Fruit fly (Drosophila melanogaster) whole organism, prepupa: ENCODE measurements around the gene osp.

ENCODE experiments used
- Blimp-1 ChIP-seq: fragments of 200-800 bp; sonication (Bioruptor generic); optimal IDR thresholded peaks from 3 replicates; lab custom pipeline; 2017; ENCODE audit warnings: missing biosample characterization, missing genetic modification characterization, mild to moderate bottlenecking, moderate library complexity, missing genetic modification reagents
- CG10631 ChIP-seq: fragments of 200-800 bp; sonication (Bioruptor generic); optimal IDR thresholded peaks from 2 replicates; lab custom pipeline; 2016; ENCODE audit warnings: missing biosample characterization, missing genetic modification characterization
- CG10669 ChIP-seq: fragments of 200-800 bp; sonication (Bioruptor generic); optimal IDR thresholded peaks from 3 replicates; lab custom pipeline; 2018; ENCODE audit warnings: missing biosample characterization, mild to moderate bottlenecking, missing genetic modification characterization, moderate library complexity
- CG11294 ChIP-seq: fragments of 200-800 bp; sonication (Bioruptor generic); IDR thresholded peaks from 2 replicates; pipeline ENCODE4 v1.3.6; 2022; ENCODE audit warnings: missing biosample characterization, missing genetic modification characterization
- CG11902 ChIP-seq: fragments of 200-800 bp; sonication (Bioruptor generic); optimal IDR thresholded peaks from 3 replicates; lab custom pipeline; 2016; ENCODE audit warnings: missing biosample characterization, missing genetic modification characterization
- CG3032 ChIP-seq: fragments of 200-800 bp; optimal IDR thresholded peaks from 2 replicates; lab custom pipeline; 2019; ENCODE audit warnings: missing biosample characterization, mild to moderate bottlenecking, missing genetic modification characterization, moderate library complexity
- CG32006 ChIP-seq: fragments of 200-800 bp; sonication (Bioruptor generic); optimal IDR thresholded peaks from 3 replicates; lab custom pipeline; 2017; ENCODE audit warnings: missing biosample characterization, mild to moderate bottlenecking, missing genetic modification characterization
- CG34406 ChIP-seq: fragments of 200-800 bp; sonication (Bioruptor generic); optimal IDR thresholded peaks from 3 replicates; lab custom pipeline; 2016; ENCODE audit warnings: missing biosample characterization, missing genetic modification characterization
- CG3919 ChIP-seq: fragments of 200-800 bp; sonication (Bioruptor generic); optimal IDR thresholded peaks from 3 replicates; lab custom pipeline; 2016; ENCODE audit warnings: missing biosample characterization, missing genetic modification characterization
- CG6163 ChIP-seq: fragments of 200-800 bp; sonication (Bioruptor generic); IDR thresholded peaks from 3 replicates; pipeline ENCODE4 v1.3.6; 2022; ENCODE audit warnings: missing biosample characterization, missing genetic modification characterization
- CG6276 ChIP-seq: fragments of 200-800 bp; sonication (Bioruptor generic); optimal IDR thresholded peaks from 2 replicates; lab custom pipeline; 2017; ENCODE audit warnings: missing biosample characterization, mild to moderate bottlenecking, missing genetic modification characterization
- CG6792 ChIP-seq: fragments of 200-800 bp; sonication (Bioruptor generic); optimal IDR thresholded peaks from 3 replicates; lab custom pipeline; 2016; ENCODE audit warnings: missing biosample characterization, missing genetic modification characterization
- CG6808 ChIP-seq: fragments of 200-800 bp; sonication (Bioruptor generic); optimal IDR thresholded peaks from 3 replicates; lab custom pipeline; 2017; ENCODE audit warnings: missing biosample characterization, missing genetic modification characterization, mild to moderate bottlenecking, moderate library complexity, missing genetic modification reagents
- CG6854 ChIP-seq: fragments of 200-800 bp; sonication (Bioruptor generic); optimal IDR thresholded peaks from 2 replicates; lab custom pipeline; 2017; ENCODE audit warnings: missing biosample characterization, mild to moderate bottlenecking, missing genetic modification characterization
- CG7368 ChIP-seq: fragments of 200-800 bp; sonication (Bioruptor generic); optimal IDR thresholded peaks from 3 replicates; lab custom pipeline; 2016; ENCODE audit warnings: missing biosample characterization, missing genetic modification characterization
- CG8119 ChIP-seq: fragments of 200-800 bp; sonication (Bioruptor generic); IDR thresholded peaks from 3 replicates; pipeline ENCODE4 v1.3.6; 2022; ENCODE audit warnings: missing biosample characterization, missing genetic modification characterization
- CG8632 ChIP-seq: fragments of 200-800 bp; sonication (Bioruptor generic); optimal IDR thresholded peaks from 3 replicates; lab custom pipeline; 2016; ENCODE audit warnings: missing biosample characterization, missing genetic modification characterization
- CG9139 ChIP-seq: fragments of 200-800 bp; sonication (Bioruptor generic); optimal IDR thresholded peaks from 3 replicates; lab custom pipeline; 2017; ENCODE audit warnings: missing biosample characterization, mild to moderate bottlenecking, missing genetic modification characterization
- Eip75B ChIP-seq: fragments of 200-800 bp; sonication (Bioruptor generic); optimal IDR thresholded peaks from 3 replicates; lab custom pipeline; 2016; ENCODE audit warnings: missing biosample characterization, missing genetic modification characterization
- Eip93F ChIP-seq: fragments of 200-800 bp; sonication (Bioruptor generic); optimal IDR thresholded peaks from 2 replicates; lab custom pipeline; 2016; ENCODE audit warnings: missing biosample characterization, mild to moderate bottlenecking, missing genetic modification characterization
- Ets21C ChIP-seq: fragments of 200-800 bp; sonication (Bioruptor generic); optimal IDR thresholded peaks from 3 replicates; lab custom pipeline; 2016; ENCODE audit warnings: missing biosample characterization, missing genetic modification characterization
- Ets96B ChIP-seq: fragments of 200-800 bp; optimal IDR thresholded peaks from 2 replicates; lab custom pipeline; 2019; ENCODE audit warnings: missing biosample characterization, mild to moderate bottlenecking, missing genetic modification characterization, moderate library complexity
- Gug ChIP-seq: fragments of 200-800 bp; sonication (Bioruptor generic); IDR thresholded peaks from 2 replicates; pipeline ENCODE4 v1.3.6; 2022; ENCODE audit warnings: missing biosample characterization, missing genetic modification characterization
- Hr38 ChIP-seq: sonication (Bioruptor generic); optimal IDR thresholded peaks from 2 replicates; lab custom pipeline; 2016; ENCODE audit warnings: missing biosample characterization, missing genetic modification characterization
- Hr39 ChIP-seq: fragments of 200-800 bp; sonication (Bioruptor generic); optimal IDR thresholded peaks from 2 replicates; lab custom pipeline; 2016; ENCODE audit warnings: missing biosample characterization, missing genetic modification characterization
- Hr4 ChIP-seq: fragments of 200-800 bp; sonication (Bioruptor generic); optimal IDR thresholded peaks from 3 replicates; lab custom pipeline; 2016; ENCODE audit warnings: missing biosample characterization, missing genetic modification characterization
- Lpt ChIP-seq: fragments of 200-800 bp; sonication (Bioruptor generic); optimal IDR thresholded peaks from 3 replicates; lab custom pipeline; 2016; ENCODE audit warnings: missing biosample characterization, missing genetic modification characterization
- Met ChIP-seq: fragments of 200-800 bp; sonication (Bioruptor generic); optimal IDR thresholded peaks from 3 replicates; lab custom pipeline; 2016; ENCODE audit warnings: missing biosample characterization, missing genetic modification characterization
- OdsH ChIP-seq: fragments of 200-800 bp; sonication (Bioruptor generic); optimal IDR thresholded peaks from 3 replicates; lab custom pipeline; 2016; ENCODE audit warnings: missing biosample characterization, missing genetic modification characterization
- Smox ChIP-seq: fragments of 200-800 bp; sonication (Bioruptor generic); optimal IDR thresholded peaks from 3 replicates; lab custom pipeline; 2016; ENCODE audit warnings: missing biosample characterization, missing genetic modification characterization
- Sox102F ChIP-seq: fragments of 200-800 bp; sonication (Bioruptor generic); optimal IDR thresholded peaks from 2 replicates; lab custom pipeline; 2016; ENCODE audit warnings: missing biosample characterization, mild to moderate bottlenecking, missing genetic modification characterization
- Sox14 ChIP-seq: fragments of 200-800 bp; sonication (Bioruptor generic); optimal IDR thresholded peaks from 3 replicates; lab custom pipeline; 2016; ENCODE audit warnings: missing biosample characterization, missing genetic modification characterization
- Sox15 ChIP-seq: fragments of 200-800 bp; sonication (Bioruptor generic); optimal IDR thresholded peaks from 3 replicates; lab custom pipeline; 2016; ENCODE audit warnings: missing biosample characterization, missing genetic modification characterization
- achi ChIP-seq: fragments of 200-800 bp; sonication (Bioruptor generic); optimal IDR thresholded peaks from 3 replicates; lab custom pipeline; 2016; ENCODE audit warnings: missing biosample characterization, missing genetic modification characterization
- cyc ChIP-seq: fragments of 200-800 bp; sonication (Bioruptor generic); optimal IDR thresholded peaks from 3 replicates; lab custom pipeline; 2016; ENCODE audit warnings: missing biosample characterization, missing genetic modification characterization
- dac ChIP-seq: fragments of 200-800 bp; sonication (Bioruptor generic); optimal IDR thresholded peaks from 2 replicates; lab custom pipeline; 2017; ENCODE audit warnings: missing biosample characterization, mild to moderate bottlenecking, missing genetic modification characterization
- eg ChIP-seq: fragments of 200-800 bp; sonication (Bioruptor generic); IDR thresholded peaks from 3 replicates; pipeline ENCODE4 v1.3.6; 2022; ENCODE audit warnings: missing biosample characterization, missing genetic modification characterization
- esn ChIP-seq: fragments of 200-800 bp; sonication (Bioruptor generic); optimal IDR thresholded peaks from 2 replicates; lab custom pipeline; 2016; ENCODE audit warnings: missing biosample characterization, mild to moderate bottlenecking, missing genetic modification characterization, moderate library complexity
- fd59A ChIP-seq: fragments of 200-800 bp; sonication (Bioruptor generic); optimal IDR thresholded peaks from 2 replicates; lab custom pipeline; 2017; ENCODE audit warnings: missing biosample characterization, mild to moderate bottlenecking, missing genetic modification characterization, missing genetic modification reagents
- fd85E ChIP-seq: fragments of 200-800 bp; sonication (Bioruptor generic); optimal IDR thresholded peaks from 3 replicates; lab custom pipeline; 2016; ENCODE audit warnings: missing biosample characterization, missing genetic modification characterization
- fkh ChIP-seq: fragments of 200-800 bp; sonication (Bioruptor generic); optimal IDR thresholded peaks from 3 replicates; lab custom pipeline; 2017; ENCODE audit warnings: missing biosample characterization, mild to moderate bottlenecking, missing genetic modification characterization, moderate library complexity
- lz ChIP-seq: fragments of 200-800 bp; sonication (Bioruptor generic); optimal IDR thresholded peaks from 3 replicates; lab custom pipeline; 2016; ENCODE audit warnings: missing biosample characterization, missing genetic modification characterization
- net ChIP-seq: fragments of 200-800 bp; sonication (Bioruptor generic); optimal IDR thresholded peaks from 3 replicates; lab custom pipeline; 2016; ENCODE audit warnings: missing biosample characterization, missing genetic modification characterization
- pdm3 ChIP-seq: fragments of 200-800 bp; sonication (Bioruptor generic); optimal IDR thresholded peaks from 3 replicates; lab custom pipeline; 2016; ENCODE audit warnings: missing biosample characterization, missing genetic modification characterization
- salr ChIP-seq, 2 experiments: fragments of 200-800 bp; sonication (Bioruptor generic); optimal IDR thresholded peaks; 3 replicates each; lab custom pipeline; 2016 to 2018; ENCODE audit warnings: missing biosample characterization in 2 of 2, missing genetic modification characterization in 2 of 2, mild to moderate bottlenecking in 1 of 2
- spab ChIP-seq: fragments of 200-800 bp; sonication (Bioruptor generic); optimal IDR thresholded peaks from 2 replicates; lab custom pipeline; 2017; ENCODE audit warnings: missing biosample characterization, mild to moderate bottlenecking, missing genetic modification characterization, missing genetic modification reagents
- topi ChIP-seq: fragments of 200-800 bp; sonication (Bioruptor generic); optimal IDR thresholded peaks from 3 replicates; lab custom pipeline; 2016; ENCODE audit warnings: missing biosample characterization, missing genetic modification characterization
- vri ChIP-seq: fragments of 200-800 bp; sonication (Bioruptor generic); optimal IDR thresholded peaks from 3 replicates; lab custom pipeline; 2016; ENCODE audit warnings: missing biosample characterization, mild to moderate bottlenecking, missing genetic modification characterization

Gene osp

DNA sequence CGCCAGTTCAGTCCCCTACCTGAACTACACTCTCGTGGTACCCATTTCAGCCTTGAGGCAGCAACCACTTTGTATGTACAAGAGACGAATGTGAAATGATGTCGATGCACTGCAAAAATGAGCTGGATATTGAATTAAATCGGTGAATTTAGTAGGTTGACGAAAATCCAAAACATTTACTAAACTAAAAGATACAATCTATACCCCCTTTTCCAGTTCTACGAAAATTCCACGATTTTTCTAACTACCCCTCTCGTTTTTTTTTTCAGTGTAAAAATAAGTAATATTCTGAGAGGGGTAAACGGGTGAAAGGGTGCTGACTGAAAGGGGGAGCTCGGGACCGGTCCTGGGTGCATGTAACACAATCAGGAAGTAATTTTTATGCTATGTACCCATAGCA is 67.0 kb downstream of the osp start (continued):
- TF ChIP-seq CG7368 (GFP tag; lab: Kevin White, UChicago) (peak; percentile 88), CG10631 (peak; percentile 94), CG8119 (GFP tag; lab: Robert Waterston, UW) (peak; percentile 87), CG3919 (GFP tag; lab: Kevin White, UChicago) (peak; percentile 96), Smox (GFP tag; lab: Kevin White, UChicago) (peak; percentile 78), Eip75B (GFP tag; lab: Kevin White, UChicago) (peak; percentile 97), OdsH (GFP tag; lab: Kevin White, UChicago) (peak; percentile 94), topi (GFP tag; lab: Kevin White, UChicago) (peak; percentile 90), Sox102F (GFP tag; lab: Kevin White, UChicago) (peak; percentile 83), Sox15 (GFP tag; lab: Kevin White, UChicago) (peak; percentile 79), fkh (GFP tag; lab: Kevin White, UChicago) (no peak), Hr39 (GFP tag; lab: Kevin White, UChicago) (peak; percentile 88), CG10669 (GFP tag; lab: Kevin White, UChicago) (peak; percentile 95), Ets21C (GFP tag; lab: Kevin White, UChicago) (peak; percentile 67), Met (GFP tag; lab: Kevin White, UChicago) (peak; percentile 91), Lpt (peak; percentile 92), Gug (peak; percentile 86), CG6792 (GFP tag; lab: Kevin White, UChicago) (peak; percentile 89), achi (GFP tag; lab: Kevin White, UChicago) (peak; percentile 92), CG6163 (GFP tag; lab: Robert Waterston, UW) (peak; percentile 96), CG34406 (GFP tag; lab: Kevin White, UChicago) (peak; percentile 83), CG6276 (GFP tag; lab: Kevin White, UChicago) (peak; percentile 80), esn (GFP tag; lab: Kevin White, UChicago) (peak; percentile 87), CG11902 (peak; percentile 88), cyc (GFP tag; lab: Kevin White, UChicago) (peak; percentile 92)
- TF ChIP-seq, all 60 proteins: peak for 58

dm6 chr2L:14619602-14620001 is 69.5 kb downstream of the osp start:
- TF ChIP-seq Eip93F (GFP tag; lab: Kevin White, UChicago) (no peak), CG6792 (GFP tag; lab: Kevin White, UChicago) (peak; percentile 32), CG3919 (GFP tag; lab: Kevin White, UChicago) (peak; percentile 62), Lpt (peak; percentile 67), Hr39 (GFP tag; lab: Kevin White, UChicago) (peak; percentile 29), fd85E (GFP tag; lab: Kevin White, UChicago) (no peak), fd59A (GFP tag; lab: Kevin White, UChicago) (peak; percentile 24), Blimp-1 (GFP tag; lab: Kevin White, UChicago) (no peak), Sox14 (GFP tag; lab: Kevin White, UChicago) (peak; percentile 52), Hr4 (GFP tag; lab: Kevin White, UChicago) (peak; percentile 84), Sox102F (GFP tag; lab: Kevin White, UChicago) (no peak), eg (GFP tag; lab: Robert Waterston, UW) (peak; percentile 88), CG9139 (GFP tag; lab: Kevin White, UChicago) (no peak), lz (GFP tag; lab: Kevin White, UChicago) (peak; percentile 15), Ets96B (tag; lab: Kevin White, UChicago) (peak; percentile 47), topi (GFP tag; lab: Kevin White, UChicago) (peak; percentile 23), Gug (peak; percentile 86), salr (GFP tag; optimal IDR thresholded peaks at IDR 0.05; lab: Kevin White, UChicago) (peak in 1 of 2 experiments; percentile 53), achi (GFP tag; lab: Kevin White, UChicago) (peak; percentile 49), dac (peak; percentile 44), CG6854 (GFP tag; lab: Kevin White, UChicago) (no peak), CG11294 (GFP tag; lab: Robert Waterston, UW) (peak; percentile 68), spab (GFP tag; lab: Kevin White, UChicago) (peak; percentile 26), CG6163 (GFP tag; lab: Robert Waterston, UW) (peak; percentile 85), CG6808 (GFP tag; lab: Kevin White, UChicago) (peak; percentile 8), CG10631 (peak; percentile 45), vri (no peak), CG8632 (GFP tag; lab: Kevin White, UChicago) (no peak), OdsH (GFP tag; lab: Kevin White, UChicago) (peak; percentile 66), CG6276 (GFP tag; lab: Kevin White, UChicago) (peak; percentile 66), Hr38 (GFP tag; lab: Kevin White, UChicago) (no peak), CG3032 (tag; lab: Kevin White, UChicago) (peak; percentile 24), net (GFP tag; lab: Kevin White, UChicago) (peak; percentile 57), CG11902 (no peak), CG32006 (GFP tag; lab: Kevin White, UChicago) (peak; percentile 79), pdm3 (GFP tag; lab: Kevin White, UChicago) (peak; percentile 59), CG7368 (GFP tag; lab: Kevin White, UChicago) (no peak), CG34406 (GFP tag; lab: Kevin White, UChicago) (peak; percentile 19)
